Worm (Caenorhabditis elegans) whole organism, L3 larva: Measurements from ENCODE around the gene C40A11.2.
"Not testable (repeated sequence)": the region's sequence is repeated elsewhere in the genome, so short reads cannot be mapped to it uniquely, and the experiment has no call there.

ENCODE experiments used
- ZK546.5 ChIP-seq: sonication (generic microtip); optimal IDR thresholded peaks from 2 replicates; lab custom pipeline; 2017; ENCODE audit warnings: missing biosample characterization, missing genetic modification characterization
- aly-2 ChIP-seq: fragments of 150-350 bp; optimal IDR thresholded peaks from 2 replicates; lab custom pipeline; 2014; ENCODE audit warnings: missing biosample characterization, missing genetic modification characterization
- ama-1 ChIP-seq: fragments of 150-350 bp; optimal IDR thresholded peaks from 2 replicates; lab custom pipeline; 2018
- ceh-28 ChIP-seq: fragments of 150-350 bp; optimal IDR thresholded peaks from 2 replicates; lab custom pipeline; 2014; ENCODE audit warnings: missing biosample characterization, missing genetic modification reagents, missing genetic modification characterization
- ceh-82 ChIP-seq: fragments of 150-350 bp; optimal IDR thresholded peaks from 2 replicates; lab custom pipeline; 2014; ENCODE audit warnings: missing biosample characterization, missing genetic modification characterization
- ceh-9 ChIP-seq: sonication (generic microtip); optimal IDR thresholded peaks from 2 replicates; lab custom pipeline; 2018; ENCODE audit warnings: missing biosample characterization, missing genetic modification characterization
- daf-12 ChIP-seq: fragments of 150-350 bp; optimal IDR thresholded peaks from 2 replicates; lab custom pipeline; 2014; ENCODE audit warnings: missing biosample characterization, missing genetic modification reagents, missing genetic modification characterization
- egl-27 ChIP-seq: sonication (generic microtip); optimal IDR thresholded peaks from 4 replicates; lab custom pipeline; 2017; ENCODE audit warnings: missing biosample characterization, missing genetic modification reagents, missing genetic modification characterization
- egl-5 ChIP-seq: fragments of 150-350 bp; optimal IDR thresholded peaks from 2 replicates; lab custom pipeline; 2017; ENCODE audit warnings: missing biosample characterization, missing genetic modification reagents, missing genetic modification characterization, inconsistent platforms
- elt-1 ChIP-seq: fragments of 150-350 bp; optimal IDR thresholded peaks from 2 replicates; lab custom pipeline; 2014; ENCODE audit warnings: missing biosample characterization, missing genetic modification characterization
- elt-2 ChIP-seq: sonication (generic microtip); optimal IDR thresholded peaks from 2 replicates; lab custom pipeline; 2016; ENCODE audit warnings: missing genetic modification reagents, mild to moderate bottlenecking, missing genetic modification characterization, missing compliant biosample characterization
- fkh-10 ChIP-seq: sonication (generic microtip); optimal IDR thresholded peaks from 2 replicates; lab custom pipeline; 2017; ENCODE audit warnings: missing biosample characterization, missing genetic modification reagents, missing genetic modification characterization
- fkh-2 ChIP-seq: fragments of 150-350 bp; optimal IDR thresholded peaks from 2 replicates; lab custom pipeline; 2014; ENCODE audit warnings: missing biosample characterization, missing genetic modification reagents, missing genetic modification characterization
- fos-1 ChIP-seq: fragments of 150-350 bp; optimal IDR thresholded peaks from 2 replicates; lab custom pipeline; 2014; ENCODE audit warnings: missing biosample characterization, missing genetic modification characterization
- hmg-11 ChIP-seq: sonication (generic microtip); optimal IDR thresholded peaks from 2 replicates; lab custom pipeline; 2016; ENCODE audit warnings: missing genetic modification characterization, missing compliant biosample characterization
- jun-1 ChIP-seq: fragments of 150-350 bp; optimal IDR thresholded peaks from 2 replicates; lab custom pipeline; 2014; ENCODE audit warnings: missing biosample characterization, missing genetic modification reagents, missing genetic modification characterization
- lin-15B ChIP-seq: fragments of 150-350 bp; optimal IDR thresholded peaks from 2 replicates; lab custom pipeline; 2014; ENCODE audit warnings: missing biosample characterization, missing genetic modification characterization
- lsy-12 ChIP-seq: sonication (generic microtip); optimal IDR thresholded peaks from 2 replicates; lab custom pipeline; 2016; ENCODE audit warnings: mild to moderate bottlenecking, missing genetic modification characterization, missing compliant biosample characterization
- mdl-1 ChIP-seq: fragments of 150-350 bp; optimal IDR thresholded peaks from 2 replicates; lab custom pipeline; 2014; ENCODE audit warnings: missing biosample characterization, missing genetic modification characterization
- nhr-11 ChIP-seq: fragments of 150-350 bp; optimal IDR thresholded peaks from 2 replicates; lab custom pipeline; 2014; ENCODE audit warnings: missing biosample characterization, missing genetic modification characterization
- nhr-23 ChIP-seq: fragments of 150-350 bp; optimal IDR thresholded peaks from 2 replicates; lab custom pipeline; 2014; ENCODE audit warnings: missing biosample characterization, missing genetic modification reagents, missing genetic modification characterization
- nhr-25 ChIP-seq: sonication (generic microtip); optimal IDR thresholded peaks from 2 replicates; lab custom pipeline; 2017; ENCODE audit warnings: missing biosample characterization, missing genetic modification characterization
- nhr-28 ChIP-seq: fragments of 150-350 bp; optimal IDR thresholded peaks from 2 replicates; lab custom pipeline; 2014; ENCODE audit warnings: missing biosample characterization, missing genetic modification characterization
- nhr-43 ChIP-seq: sonication (generic microtip); optimal IDR thresholded peaks from 2 replicates; lab custom pipeline; 2016; ENCODE audit warnings: mild to moderate bottlenecking, missing genetic modification characterization, missing compliant biosample characterization; ENCODE audit not compliant: poor library complexity, severe bottlenecking
- nhr-67 ChIP-seq: fragments of 150-350 bp; optimal IDR thresholded peaks from 2 replicates; lab custom pipeline; 2014; ENCODE audit warnings: missing biosample characterization, missing genetic modification characterization
- nhr-76 ChIP-seq: fragments of 150-350 bp; sonication (generic microtip); optimal IDR thresholded peaks from 5 replicates; lab custom pipeline; 2014; ENCODE audit warnings: missing biosample characterization, missing genetic modification characterization
- nhr-77 ChIP-seq: fragments of 150-350 bp; optimal IDR thresholded peaks from 2 replicates; lab custom pipeline; 2014; ENCODE audit warnings: missing biosample characterization, missing genetic modification characterization
- pha-4 ChIP-seq: fragments of 150-350 bp; optimal IDR thresholded peaks from 2 replicates; lab custom pipeline; 2014; ENCODE audit warnings: missing biosample characterization, missing genetic modification reagents, missing genetic modification characterization
- pqm-1 ChIP-seq: fragments of 150-350 bp; optimal IDR thresholded peaks from 2 replicates; lab custom pipeline; 2017; ENCODE audit warnings: missing biosample characterization, missing genetic modification characterization, inconsistent platforms
- sea-2 ChIP-seq: fragments of 150-350 bp; sonication (generic microtip); optimal IDR thresholded peaks from 4 replicates; lab custom pipeline; 2014; ENCODE audit warnings: missing biosample characterization, missing genetic modification reagents, missing genetic modification characterization
- tbx-2 ChIP-seq: sonication (generic microtip); optimal IDR thresholded peaks from 2 replicates; lab custom pipeline; 2016; ENCODE audit warnings: mild to moderate bottlenecking, missing genetic modification characterization, missing compliant biosample characterization
- unc-39 ChIP-seq: sonication (generic microtip); optimal IDR thresholded peaks from 4 replicates; lab custom pipeline; 2017; ENCODE audit warnings: missing biosample characterization, missing genetic modification characterization
- zag-1 ChIP-seq: fragments of 150-350 bp; optimal IDR thresholded peaks from 2 replicates; lab custom pipeline; 2014; ENCODE audit warnings: missing biosample characterization, missing genetic modification characterization
- ztf-4 ChIP-seq: fragments of 150-350 bp; optimal IDR thresholded peaks from 2 replicates; lab custom pipeline; 2014; ENCODE audit warnings: missing biosample characterization, missing genetic modification characterization

Gene C40A11.2

DNA sequence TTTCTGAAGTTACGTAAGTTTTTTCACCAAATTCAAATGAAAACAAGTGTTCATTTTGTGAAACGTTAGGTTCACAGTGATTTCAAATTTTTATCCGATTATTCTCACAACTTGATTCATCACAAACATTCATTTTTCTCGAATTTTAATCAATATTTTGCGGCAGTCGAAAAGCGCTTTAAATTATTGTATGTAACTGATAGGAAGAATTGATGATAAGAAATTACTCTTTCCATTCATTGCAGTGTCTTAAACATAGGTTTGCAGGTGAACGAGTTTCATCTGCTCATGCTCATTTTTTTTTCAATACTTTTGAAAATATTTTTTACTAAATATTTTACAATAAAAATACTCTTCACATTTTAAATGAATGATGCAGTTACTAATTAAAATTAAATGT, 5.7 kb downstream of the C40A11.2 start:
- TF ChIP-seq pqm-1 (tag; lab: Kevin White, UChicago) (peak; percentile 9), pha-4 (tag; lab: Kevin White, UChicago) (no peak)

DNA sequence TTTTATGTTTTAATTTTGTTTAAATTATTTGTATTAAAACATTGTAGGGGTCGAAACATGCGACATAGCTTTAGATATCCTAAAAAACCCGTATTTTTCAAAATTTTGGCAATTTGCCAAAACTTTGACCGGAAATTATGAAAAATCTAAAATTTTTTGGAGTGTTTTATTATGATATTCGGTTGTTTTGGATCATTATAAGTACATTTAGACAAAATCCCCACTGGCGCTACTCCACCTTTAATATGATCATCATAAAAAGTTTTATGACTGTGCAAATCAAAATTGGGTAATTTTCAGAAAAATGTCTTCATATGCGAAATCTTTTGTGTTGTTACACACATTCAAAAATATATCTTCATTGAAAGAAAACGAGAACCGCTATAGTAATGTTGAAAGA, 7.0 kb downstream of the C40A11.2 start, which contains the start of gene math-18:
Gene math-18, plus strand, starts transcription at position 301 of the 400 bp plus-strand sequence.
- not testable (repeated sequence) for TF ChIP-seq lin-15B, nhr-77, mdl-1 (tag; lab: Kevin White, UChicago)

DNA sequence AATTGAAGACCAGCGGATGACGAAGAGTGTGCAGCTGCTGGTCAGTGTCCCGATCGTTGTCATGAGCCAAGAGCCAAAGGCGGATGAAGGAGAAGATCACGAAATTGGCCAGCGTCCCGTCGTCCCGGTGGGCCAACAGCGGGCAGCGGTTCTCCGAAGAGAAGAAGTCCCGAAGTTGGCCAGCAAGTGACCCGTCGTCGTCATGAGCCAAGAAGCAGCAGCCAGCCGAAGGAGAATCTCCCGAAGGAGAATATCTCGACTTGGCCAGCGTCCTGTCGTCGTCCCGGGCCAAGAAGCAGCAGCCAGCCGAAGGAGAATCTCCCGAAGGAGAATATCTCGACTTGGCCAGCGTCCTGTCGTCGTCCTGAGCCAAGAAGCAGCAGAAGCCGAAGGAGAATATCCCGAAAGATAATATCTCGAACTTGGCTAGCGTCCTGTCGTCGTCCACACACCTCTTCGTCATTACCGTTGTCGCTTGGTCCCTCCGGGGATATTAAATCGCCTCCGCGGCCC, 16.7 kb downstream of the C40A11.2 start, which contains the start of gene C33C12.11:
Gene C33C12.11, minus strand, starts transcription at position 463 of the 513 bp plus-strand sequence.
- TF ChIP-seq zag-1 (tag; lab: Kevin White, UChicago); nhr-25 (tag; lab: Kevin White, UChicago); fkh-10: not testable (repeated sequence)

DNA sequence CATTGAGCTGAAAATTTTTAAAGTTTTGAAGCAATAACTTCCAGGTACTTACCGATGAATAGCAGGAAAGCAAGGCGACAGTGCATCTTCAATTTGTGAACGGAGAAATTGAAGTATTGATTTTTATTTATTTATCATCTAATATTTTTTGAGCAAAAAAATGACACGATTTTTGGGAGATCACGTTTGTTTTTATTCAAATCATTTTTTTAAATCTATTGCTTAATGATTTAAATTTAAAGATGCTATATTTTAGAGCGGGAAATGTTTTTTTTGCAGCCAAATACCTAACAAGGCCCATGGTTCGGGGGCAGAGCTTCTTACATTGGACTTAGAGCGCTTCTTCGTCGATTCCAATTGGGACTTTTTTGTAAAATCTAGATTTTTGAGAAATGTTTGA, 19.6 kb downstream of the C40A11.2 start, which contains the start of gene C33C12.4:
Gene C33C12.4, minus strand, starts transcription at position 101 of the 400 bp plus-strand sequence.
- no peak for TF ChIP-seq nhr-76 (tag; lab: Kevin White, UChicago)
- TF ChIP-seq fos-1 (tag; lab: Kevin White, UChicago): no peak
- no peak for TF ChIP-seq unc-39 (tag; lab: Kevin White, UChicago)
- TF ChIP-seq lin-15B (tag; lab: Kevin White, UChicago): no peak
- TF ChIP-seq sea-2 (GFP tag; lab: Kevin White, UChicago): no peak
- no peak for TF ChIP-seq egl-27 (tag; lab: Kevin White, UChicago)
- TF ChIP-seq elt-2: no peak
- no peak for TF ChIP-seq ceh-9 (tag; lab: Kevin White, UChicago)
- no peak for TF ChIP-seq fkh-2 (tag; lab: Kevin White, UChicago)
- TF ChIP-seq daf-12 (tag; lab: Kevin White, UChicago): no peak
- TF ChIP-seq egl-5 (tag; lab: Kevin White, UChicago): no peak
- TF ChIP-seq nhr-11 (tag; lab: Kevin White, UChicago): no peak
- TF ChIP-seq hmg-11: no peak
- no peak for TF ChIP-seq aly-2 (tag; lab: Kevin White, UChicago)
- no peak for TF ChIP-seq nhr-67 (tag; lab: Kevin White, UChicago)
- no peak for TF ChIP-seq fkh-10
- no peak for TF ChIP-seq nhr-43
- TF ChIP-seq nhr-23 (tag; lab: Kevin White, UChicago): no peak
- no peak for TF ChIP-seq nhr-25 (tag; lab: Kevin White, UChicago)

DNA sequence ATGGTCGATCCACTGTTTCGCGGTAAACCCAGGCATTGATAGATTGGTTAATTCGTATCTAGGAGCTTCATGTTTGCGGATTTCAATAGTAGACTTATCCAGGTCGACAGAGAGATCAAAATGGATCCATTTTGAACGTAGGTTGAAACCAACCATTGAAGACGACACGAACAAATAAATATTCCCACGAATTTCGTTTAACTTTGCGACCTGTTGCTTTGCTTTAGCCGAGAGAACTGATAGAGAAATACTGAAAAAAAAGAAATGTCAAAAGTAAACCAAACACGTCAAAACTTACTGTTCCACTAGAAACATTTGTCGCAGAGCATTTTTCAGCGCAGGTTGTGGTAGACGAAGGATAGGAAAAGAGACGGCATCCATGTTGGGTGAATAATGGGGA, 21.6 kb downstream of the C40A11.2 start, which contains the start of gene fbxb-38:
Gene fbxb-38, minus strand, starts transcription at position 390 of the 400 bp plus-strand sequence.
- TF ChIP-seq ZK546.5 (tag; lab: Kevin White, UChicago) (no peak), lsy-12 (tag; lab: Kevin White, UChicago) (no peak)

ce11 chrII:2170085-2170484, 23.3 kb downstream of the C40A11.2 start, which contains the start of gene C33C12.12:
TSS of gene C33C12.12 (minus strand) at chrII:2170185.
- TF ChIP-seq ceh-28 (tag; lab: Kevin White, UChicago) (no peak), fos-1 (tag; lab: Kevin White, UChicago) (no peak), mdl-1 (tag; lab: Kevin White, UChicago) (no peak), ceh-82 (tag; lab: Kevin White, UChicago) (no peak), tbx-2 (tag; lab: Kevin White, UChicago) (no peak), jun-1 (no peak), ztf-4 (tag; lab: Kevin White, UChicago) (no peak), elt-1 (tag; lab: Kevin White, UChicago) (no peak), elt-2 (no peak), nhr-23 (tag; lab: Kevin White, UChicago) (no peak), daf-12 (tag; lab: Kevin White, UChicago) (no peak), ZK546.5 (tag; lab: Kevin White, UChicago) (no peak), nhr-28 (tag; lab: Kevin White, UChicago) (no peak), egl-5 (tag; lab: Kevin White, UChicago) (no peak), hmg-11 (no peak), ama-1 (lab: Kevin White, UChicago) (no peak), nhr-77 (tag; lab: Kevin White, UChicago) (no peak)
